Worm (Caenorhabditis elegans) whole organism, L2 larva: ENCODE data around the gene ptp-5.2.
A peak's percentile ranks its signal among the peaks of the same experiment; 100 is the strongest.

Experiments
- C34F6.9 ChIP-seq: fragments of 150-350 bp; optimal IDR thresholded peaks from 2 replicates; lab custom pipeline; 2014; ENCODE audit warnings: missing biosample characterization, missing genetic modification characterization
- R02D3.7 ChIP-seq: fragments of 150-350 bp; optimal IDR thresholded peaks from 2 replicates; lab custom pipeline; 2014; ENCODE audit warnings: missing biosample characterization, missing genetic modification characterization
- Y55F3AM.14 ChIP-seq: fragments of 200-800 bp; sonication (Bioruptor generic); optimal IDR thresholded peaks from 2 replicates; lab custom pipeline; 2018; ENCODE audit warnings: mild to moderate bottlenecking, missing genetic modification characterization, missing compliant biosample characterization
- alr-1 ChIP-seq: fragments of 150-350 bp; optimal IDR thresholded peaks from 2 replicates; lab custom pipeline; 2014; ENCODE audit warnings: missing biosample characterization, missing genetic modification characterization
- aly-2 ChIP-seq: fragments of 150-350 bp; optimal IDR thresholded peaks from 2 replicates; lab custom pipeline; 2014; ENCODE audit warnings: missing biosample characterization, missing genetic modification characterization
- blmp-1 ChIP-seq: sonication (generic microtip); optimal IDR thresholded peaks from 2 replicates; lab custom pipeline; 2017; ENCODE audit warnings: missing genetic modification characterization, mild to moderate bottlenecking, missing compliant biosample characterization, antibody characterized with exemption, moderate library complexity; ENCODE audit not compliant: insufficient read depth
- ceh-16 ChIP-seq: fragments of 150-350 bp; optimal IDR thresholded peaks from 2 replicates; lab custom pipeline; 2014; ENCODE audit warnings: missing biosample characterization, missing genetic modification characterization
- ceh-82 ChIP-seq: fragments of 150-350 bp; optimal IDR thresholded peaks from 2 replicates; lab custom pipeline; 2014; ENCODE audit warnings: missing biosample characterization, missing genetic modification characterization
- crh-2 ChIP-seq: sonication (generic microtip); optimal IDR thresholded peaks from 2 replicates; lab custom pipeline; 2017; ENCODE audit warnings: missing biosample characterization, missing genetic modification characterization
- dmd-4 ChIP-seq: sonication (generic microtip); optimal IDR thresholded peaks from 2 replicates; lab custom pipeline; 2017; ENCODE audit warnings: missing biosample characterization, missing genetic modification characterization
- egl-27 ChIP-seq: sonication (generic microtip); optimal IDR thresholded peaks from 3 replicates; lab custom pipeline; 2017; ENCODE audit warnings: missing biosample characterization, missing genetic modification reagents, missing genetic modification characterization
- elt-3 ChIP-seq: sonication (generic microtip); optimal IDR thresholded peaks from 2 replicates; lab custom pipeline; 2017; ENCODE audit warnings: missing biosample characterization, missing genetic modification characterization
- fos-1 ChIP-seq: fragments of 150-350 bp; optimal IDR thresholded peaks from 2 replicates; lab custom pipeline; 2014; ENCODE audit warnings: missing biosample characterization, missing genetic modification characterization
- gmeb-1 ChIP-seq: fragments of 150-350 bp; optimal IDR thresholded peaks from 2 replicates; lab custom pipeline; 2014; ENCODE audit warnings: missing biosample characterization, missing genetic modification characterization
- lin-39 ChIP-seq: fragments of 150-350 bp; optimal IDR thresholded peaks from 2 replicates; lab custom pipeline; 2014; ENCODE audit warnings: missing biosample characterization, missing genetic modification reagents, missing genetic modification characterization
- lsy-2 ChIP-seq, 2 experiments: fragments of 150-350 bp in 1 of 2; sonication (generic microtip) in 1 of 2; optimal IDR thresholded peaks; 2 replicates each; lab custom pipeline; 2014 to 2017; ENCODE audit warnings: missing biosample characterization in 2 of 2, missing genetic modification characterization in 2 of 2
- mab-5 ChIP-seq: fragments of 150-350 bp; optimal IDR thresholded peaks from 2 replicates; lab custom pipeline; 2014; ENCODE audit warnings: missing biosample characterization, missing genetic modification characterization
- mbf-1 ChIP-seq: sonication (generic microtip); optimal IDR thresholded peaks from 2 replicates; lab custom pipeline; 2017; ENCODE audit warnings: missing biosample characterization, missing genetic modification characterization
- nhr-11 ChIP-seq: fragments of 150-350 bp; optimal IDR thresholded peaks from 2 replicates; lab custom pipeline; 2014; ENCODE audit warnings: missing biosample characterization, missing genetic modification characterization
- nhr-129 ChIP-seq: fragments of 150-350 bp; optimal IDR thresholded peaks from 2 replicates; lab custom pipeline; 2014; ENCODE audit warnings: missing biosample characterization, missing genetic modification characterization
- nhr-21 ChIP-seq: fragments of 150-350 bp; optimal IDR thresholded peaks from 2 replicates; lab custom pipeline; 2014; ENCODE audit warnings: missing biosample characterization, missing genetic modification characterization
- nhr-23 ChIP-seq: fragments of 150-350 bp; optimal IDR thresholded peaks from 2 replicates; lab custom pipeline; 2014; ENCODE audit warnings: missing biosample characterization, missing genetic modification reagents, missing genetic modification characterization
- nhr-237 ChIP-seq: fragments of 150-350 bp; optimal IDR thresholded peaks from 2 replicates; lab custom pipeline; 2014; ENCODE audit warnings: missing biosample characterization, missing genetic modification characterization
- nhr-25 ChIP-seq: fragments of 150-350 bp; sonication (generic microtip); optimal IDR thresholded peaks from 3 replicates; lab custom pipeline; 2014; ENCODE audit warnings: missing biosample characterization, missing genetic modification characterization
- nhr-77 ChIP-seq: fragments of 150-350 bp; optimal IDR thresholded peaks from 2 replicates; lab custom pipeline; 2014; ENCODE audit warnings: missing biosample characterization, missing genetic modification characterization
- peb-1 ChIP-seq: fragments of 150-350 bp; optimal IDR thresholded peaks from 2 replicates; lab custom pipeline; 2014; ENCODE audit warnings: missing biosample characterization, missing genetic modification characterization
- sem-4 ChIP-seq: fragments of 150-350 bp; optimal IDR thresholded peaks from 2 replicates; lab custom pipeline; 2014; ENCODE audit warnings: missing biosample characterization, missing genetic modification reagents, missing genetic modification characterization
- skn-1 ChIP-seq: sonication (generic microtip); optimal IDR thresholded peaks from 2 replicates; lab custom pipeline; 2017; ENCODE audit warnings: missing biosample characterization, missing genetic modification characterization
- sma-3 ChIP-seq: sonication (generic microtip); optimal IDR thresholded peaks from 2 replicates; lab custom pipeline; 2016; ENCODE audit warnings: missing genetic modification reagents, missing genetic modification characterization, missing compliant biosample characterization
- snpc-4 ChIP-seq: fragments of 150-350 bp; optimal IDR thresholded peaks from 2 replicates; lab custom pipeline; 2014; ENCODE audit warnings: missing biosample characterization, missing genetic modification characterization
- unc-39 ChIP-seq: fragments of 150-350 bp; optimal IDR thresholded peaks from 2 replicates; lab custom pipeline; 2014; ENCODE audit warnings: missing biosample characterization, missing genetic modification characterization
- ztf-1 ChIP-seq: fragments of 200-800 bp; sonication (Bioruptor generic); conservative IDR thresholded peaks from 2 replicates; pipeline ENCODE4 v1.3.6; 2022; ENCODE audit warnings: missing genetic modification characterization, missing compliant biosample characterization
- ztf-11 ChIP-seq: sonication (generic microtip); optimal IDR thresholded peaks from 2 replicates; lab custom pipeline; 2017; ENCODE audit warnings: missing biosample characterization, missing genetic modification characterization
- ztf-4 ChIP-seq: fragments of 150-350 bp; optimal IDR thresholded peaks from 2 replicates; lab custom pipeline; 2014; ENCODE audit warnings: missing biosample characterization, missing genetic modification characterization

ptp-5.2 gene

ce11 chrIV:14754912-14755311 lies 5.8 kb downstream of the ptp-5.2 start, which contains the start of gene Y57G11C.499:
Gene Y57G11C.499 (minus strand): TSS chrIV:14754934.
- no peak for TF ChIP-seq ceh-16 (tag; lab: Kevin White, UChicago)
- no peak for TF ChIP-seq mbf-1
- TF ChIP-seq blmp-1: no peak
- TF ChIP-seq peb-1 (tag; lab: Kevin White, UChicago): no peak
- no peak for TF ChIP-seq snpc-4 (tag; lab: Kevin White, UChicago)
- TF ChIP-seq mab-5: no peak
- no peak for TF ChIP-seq elt-3 (tag; lab: Kevin White, UChicago)
- TF ChIP-seq nhr-25 (tag; lab: Kevin White, UChicago): no peak
- TF ChIP-seq nhr-11 (tag; lab: Kevin White, UChicago): no peak
- TF ChIP-seq sem-4 (tag; lab: Kevin White, UChicago): no peak
- TF ChIP-seq crh-2 (tag; lab: Kevin White, UChicago): no peak
- TF ChIP-seq Y55F3AM.14 (GFP tag; lab: Kevin White, UChicago): no peak
- TF ChIP-seq nhr-21 (tag; lab: Kevin White, UChicago): no peak
- no peak for TF ChIP-seq nhr-129
- TF ChIP-seq nhr-23: no peak
- TF ChIP-seq egl-27 (tag; lab: Kevin White, UChicago): no peak
- no peak for TF ChIP-seq lsy-2 (tag; optimal IDR thresholded peaks at IDR 0.05; lab: Kevin White, UChicago)
- TF ChIP-seq lin-39 (tag; lab: Kevin White, UChicago): no peak
- TF ChIP-seq ztf-1 (GFP tag; lab: Robert Waterston, UW): no peak
- TF ChIP-seq dmd-4 (tag; lab: Kevin White, UChicago): no peak

- no peak for TF ChIP-seq sma-3
- TF ChIP-seq crh-2 (tag; lab: Kevin White, UChicago): no peak
- TF ChIP-seq nhr-129: no peak
- no peak for TF ChIP-seq nhr-237 (tag; lab: Kevin White, UChicago)
- TF ChIP-seq peb-1 (tag; lab: Kevin White, UChicago): no peak
- TF ChIP-seq R02D3.7 (tag; lab: Kevin White, UChicago): no peak
- TF ChIP-seq nhr-77 (tag; lab: Kevin White, UChicago): no peak
- no peak for TF ChIP-seq egl-27 (tag; lab: Kevin White, UChicago)
- no peak for TF ChIP-seq ztf-11
- TF ChIP-seq nhr-11 (tag; lab: Kevin White, UChicago): no peak
- TF ChIP-seq alr-1: no peak
Measured at ce11 chrIV:14741926-14742325, 18.8 kb downstream of the ptp-5.2 start.

DNA sequence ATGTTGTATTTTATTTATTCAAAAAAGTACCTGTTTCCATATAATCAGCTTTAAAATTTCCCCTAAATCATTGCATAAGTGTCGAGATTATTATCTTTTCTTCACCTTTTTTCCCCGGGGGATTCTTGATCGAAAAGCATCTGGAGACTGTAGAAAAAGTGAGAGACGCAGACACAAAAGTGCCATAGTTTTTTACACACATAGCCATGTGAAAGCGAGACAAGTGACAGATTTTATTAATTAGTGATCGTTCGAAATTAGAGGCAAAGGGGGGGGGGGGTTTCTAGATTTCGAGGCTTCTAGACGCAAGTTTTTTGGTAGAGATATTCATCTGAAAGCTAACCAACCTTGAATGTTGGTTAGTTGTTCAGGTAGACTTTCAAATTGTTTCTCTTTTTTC lies 31.5 kb downstream of the ptp-5.2 start:
- TF ChIP-seq unc-39 (tag; lab: Kevin White, UChicago): no peak
- TF ChIP-seq lsy-2 (tag; optimal IDR thresholded peaks at IDR 0.05; lab: Kevin White, UChicago): no peak
- TF ChIP-seq sma-3: no peak
- no peak for TF ChIP-seq aly-2 (tag; lab: Kevin White, UChicago)
- TF ChIP-seq nhr-25 (tag; lab: Kevin White, UChicago): peak; percentile 36
- no peak for TF ChIP-seq nhr-77 (tag; lab: Kevin White, UChicago)
- TF ChIP-seq mbf-1: no peak

ce11 chrIV:14728225-14728624 lies 32.5 kb downstream of the ptp-5.2 start, which contains the start of gene Y57G11C.42:
Gene Y57G11C.42 (plus strand): TSS chrIV:14728525.
- no peak for TF ChIP-seq sma-3
- TF ChIP-seq fos-1 (tag; lab: Kevin White, UChicago): no peak

ce11 chrIV:14715500-14715899 lies 45.2 kb downstream of the ptp-5.2 start, which contains the start of gene lgc-8:
Gene lgc-8 (plus strand): TSS chrIV:14715800.
- TF ChIP-seq lin-39 (tag; lab: Kevin White, UChicago): no peak
- no peak for TF ChIP-seq nhr-25 (tag; lab: Kevin White, UChicago)
- no peak for TF ChIP-seq unc-39 (tag; lab: Kevin White, UChicago)
- TF ChIP-seq nhr-237 (tag; lab: Kevin White, UChicago): no peak
- no peak for TF ChIP-seq aly-2 (tag; lab: Kevin White, UChicago)
- TF ChIP-seq gmeb-1 (tag; lab: Kevin White, UChicago): no peak
- no peak for TF ChIP-seq elt-3 (tag; lab: Kevin White, UChicago)
- TF ChIP-seq ztf-4 (tag; lab: Kevin White, UChicago): no peak
- no peak for TF ChIP-seq skn-1 (tag; lab: Kevin White, UChicago)
- no peak for TF ChIP-seq ceh-82 (tag; lab: Kevin White, UChicago)
- TF ChIP-seq lsy-2 (tag; optimal IDR thresholded peaks at IDR 0.05; lab: Kevin White, UChicago): no peak
- TF ChIP-seq C34F6.9 (tag; lab: Kevin White, UChicago): no peak
- no peak for TF ChIP-seq blmp-1
- TF ChIP-seq nhr-129: no peak
- TF ChIP-seq crh-2 (tag; lab: Kevin White, UChicago): no peak
- no peak for TF ChIP-seq nhr-11 (tag; lab: Kevin White, UChicago)
